Fruit fly (Drosophila melanogaster) whole organism, adult: Measurements from ENCODE around the gene vri.
A peak's percentile ranks its signal among the peaks of the same experiment; 100 is the strongest.

ENCODE experiments used
- CG11617 ChIP-seq: fragments of 200-800 bp; sonication (Bioruptor generic); optimal IDR thresholded peaks from 2 replicates; lab custom pipeline; 2017; ENCODE audit warnings: mild to moderate bottlenecking, missing biosample characterization, missing genetic modification reagents, missing genetic modification characterization
- Crg-1 ChIP-seq: fragments of 200-800 bp; sonication (Bioruptor generic); optimal IDR thresholded peaks from 2 replicates; lab custom pipeline; 2016; ENCODE audit warnings: missing biosample characterization, missing genetic modification characterization
- Mnt ChIP-seq: fragments of 200-800 bp; sonication (Bioruptor generic); optimal IDR thresholded peaks from 2 replicates; lab custom pipeline; 2016; ENCODE audit warnings: missing biosample characterization, mild to moderate bottlenecking, missing genetic modification characterization
- kay ChIP-seq: fragments of 200-800 bp; sonication (Bioruptor generic); peaks from one replicate; lab custom pipeline; 2016; ENCODE audit warnings: missing biosample characterization, missing genetic modification characterization, borderline replicate concordance

DNA sequence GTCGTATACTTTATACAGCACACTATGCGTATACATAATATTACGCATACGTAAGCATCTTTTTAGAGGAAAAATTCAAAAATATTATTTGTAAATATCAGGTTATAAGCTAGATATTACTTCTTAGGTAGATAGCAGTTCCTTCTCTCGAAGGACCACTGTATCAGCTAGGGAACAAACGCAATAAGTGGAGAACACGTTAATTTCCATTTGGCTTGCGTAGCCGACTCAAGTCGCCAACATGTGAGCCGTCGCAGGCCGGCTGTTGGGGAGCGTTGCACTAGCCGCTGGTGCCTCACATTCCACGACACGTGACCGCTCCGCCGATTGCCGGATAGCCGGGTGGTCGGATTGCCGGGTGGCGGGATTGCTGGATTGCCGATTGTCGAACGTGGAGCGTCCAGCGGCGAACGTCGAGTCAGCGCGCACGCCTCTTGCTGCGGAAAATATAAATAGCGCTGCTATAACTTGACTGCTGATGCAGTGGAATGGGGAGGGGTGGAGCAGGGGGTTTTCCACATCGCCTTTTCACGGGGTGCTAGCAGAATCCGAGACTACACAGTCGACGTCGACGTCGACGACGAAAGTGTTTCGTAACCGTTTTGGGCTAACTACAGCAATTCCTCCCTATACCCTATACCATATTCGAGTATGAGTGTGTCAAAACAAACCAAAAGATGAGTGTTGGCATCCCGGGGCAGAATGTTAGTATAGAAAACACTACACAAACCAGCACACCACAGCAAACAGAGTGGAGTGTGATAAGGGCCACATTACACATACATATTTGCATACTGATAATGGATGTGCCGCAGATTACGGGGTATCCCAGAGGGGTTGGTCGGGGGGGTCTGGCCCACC is 14.5 kb downstream of the vri start:
- TF ChIP-seq kay, result peak; percentile 95
- peak; percentile 17 for TF ChIP-seq Crg-1 (GFP tag; lab: Kevin White, UChicago)
- peak; percentile 80 for TF ChIP-seq Mnt (GFP tag; lab: Kevin White, UChicago)
- TF ChIP-seq CG11617 (GFP tag; lab: Kevin White, UChicago), result peak; percentile 77
